Worm (Caenorhabditis elegans): ENCODE measurements around the gene F26G1.15.
"Not testable (repeated sequence)": the region's sequence is repeated elsewhere in the genome, so short reads cannot be mapped to it uniquely, and the experiment has no call there.

The F26G1.15 gene

ce11 chrII:4821739-4822138, 31.6 kb downstream of the F26G1.15 start, which contains the start of gene lact-5 (continued):
- no peak for TF ChIP-seq ztf-4 (tag; optimal IDR thresholded peaks at IDR 0.05)
- TF ChIP-seq tlp-1 (tag; optimal IDR thresholded peaks at IDR 0.05): no peak
- TF ChIP-seq lin-15B (tag; optimal IDR thresholded peaks at IDR 0.05): no peak

- TF ChIP-seq nhr-28 (tag; optimal IDR thresholded peaks at IDR 0.05) (no peak), efl-1 (optimal IDR thresholded peaks at IDR 0.05) (no peak), efl-1 (GFP tag; optimal IDR thresholded peaks at IDR 0.05 in 1 of 2) (peak in 1 of 2 experiments; percentile 79), blmp-1 (tag; optimal IDR thresholded peaks at IDR 0.05) (peak; percentile 58)
Measured at ce11 chrII:4822610-4823009, 32.5 kb downstream of the F26G1.15 start.

ce11 chrII:4825133-4825532, 35.0 kb downstream of the F26G1.15 start, which contains the start of the genes C33F10.8 and msp-40:
TSS of gene C33F10.8 (minus strand) at chrII:4825233.
TSS of gene msp-40 (plus strand) at chrII:4825414.
- TF ChIP-seq unc-86 (tag; optimal IDR thresholded peaks at IDR 0.05); efl-1 (optimal IDR thresholded peaks at IDR 0.05); efl-1 (GFP tag; optimal IDR thresholded peaks at IDR 0.05 in 1 of 2); alr-1 (tag; optimal IDR thresholded peaks at IDR 0.05; ENCODE audit: borderline replicate concordance): not testable (repeated sequence)

ce11 chrII:4827734-4828609, 37.9 kb downstream of the F26G1.15 start, which contains the start of the genes fbxb-88 and tbck-1:
TSS of gene fbxb-88 (minus strand) at chrII:4827884.
TSS of gene tbck-1 (plus strand) at chrII:4828559.
- TF ChIP-seq nhr-28 (tag; optimal IDR thresholded peaks at IDR 0.05) (no peak), ceh-88 (GFP tag; IDR thresholded peaks at IDR 0.05) (no peak), pqm-1 (tag; optimal IDR thresholded peaks at IDR 0.05) (no peak), ceh-90 (tag; optimal IDR thresholded peaks at IDR 0.05) (no peak), nhr-76 (tag; optimal IDR thresholded peaks at IDR 0.05) (no peak), aha-1 (tag; optimal IDR thresholded peaks at IDR 0.05) (no peak), elt-2 (tag; optimal IDR thresholded peaks at IDR 0.05) (peak; percentile 51), ceh-8 (GFP tag; optimal IDR thresholded peaks at IDR 0.05) (no peak), lin-39 (tag; optimal IDR thresholded peaks at IDR 0.05) (peak; percentile 44), alr-1 (tag; optimal IDR thresholded peaks at IDR 0.05; ENCODE audit: borderline replicate concordance) (no peak), ama-1 (optimal IDR thresholded peaks at IDR 0.05) (no peak), C04F5.9 (tag; optimal IDR thresholded peaks at IDR 0.05) (no peak), snpc-4 (tag; optimal IDR thresholded peaks at IDR 0.05) (peak; percentile 44), mef-2 (tag; optimal IDR thresholded peaks at IDR 0.05) (no peak), nhr-19 (GFP tag; conservative IDR thresholded peaks at IDR 0.05) (peak; percentile 52), dpl-1 (GFP tag; optimal IDR thresholded peaks at IDR 0.05) (peak; percentile 95 to 98 (median 97)), lin-13 (GFP tag; optimal IDR thresholded peaks at IDR 0.05) (no peak), unc-62 (GFP tag; optimal IDR thresholded peaks at IDR 0.05) (no peak), nhr-47 (tag; optimal IDR thresholded peaks at IDR 0.05) (peak; percentile 68), nhr-20 (tag; optimal IDR thresholded peaks at IDR 0.05) (peak; percentile 58), rnt-1 (tag; optimal IDR thresholded peaks at IDR 0.05) (peak; percentile 55), irx-1 (tag; optimal IDR thresholded peaks at IDR 0.05) (peak; percentile 37), xbp-1 (tag; optimal IDR thresholded peaks at IDR 0.05) (peak; percentile 64), nhr-77 (tag; optimal IDR thresholded peaks at IDR 0.05) (no peak), hlh-17 (GFP tag; optimal IDR thresholded peaks at IDR 0.05; ENCODE audit: borderline replicate concordance) (no peak), ets-5 (GFP tag; IDR thresholded peaks at IDR 0.05) (no peak), C34B4.2 (tag; optimal IDR thresholded peaks at IDR 0.05) (no peak), Y116A8C.19 (tag; optimal IDR thresholded peaks at IDR 0.05; ENCODE audit: borderline replicate concordance) (no peak), hpl-2 (GFP tag; optimal IDR thresholded peaks at IDR 0.05) (no peak), efl-1 (optimal IDR thresholded peaks at IDR 0.05) (peak; percentile 96 to 97), efl-1 (GFP tag; optimal IDR thresholded peaks at IDR 0.05 in 1 of 2) (peak; percentile 97 to 99), skn-1 (tag; optimal IDR thresholded peaks at IDR 0.05) (no peak), nhr-84 (tag; optimal IDR thresholded peaks at IDR 0.05) (no peak), lin-15B (tag; optimal IDR thresholded peaks at IDR 0.05) (peak; percentile 21), nhr-237 (tag; optimal IDR thresholded peaks at IDR 0.05) (no peak), elt-3 (tag; optimal IDR thresholded peaks at IDR 0.05) (peak in 1 of 6 experiments; percentile 34), F16B12.6 (tag; optimal IDR thresholded peaks at IDR 0.05) (peak; percentile 94), aly-2 (tag; optimal IDR thresholded peaks at IDR 0.05) (no peak), snu-23 (GFP tag; optimal IDR thresholded peaks at IDR 0.05) (no peak), unc-98 (GFP tag; IDR thresholded peaks at IDR 0.05) (no peak), blmp-1 (tag; optimal IDR thresholded peaks at IDR 0.05) (peak; percentile 51), mep-1 (tag; optimal IDR thresholded peaks at IDR 0.05) (peak; percentile 67)

All from whole organism, L1 larva.